Fruit fly (Drosophila melanogaster): Measurements from ENCODE around the gene CG14135.
A peak's percentile ranks its signal among the peaks of the same experiment; 100 is the strongest.

The CG14135 gene

DNA sequence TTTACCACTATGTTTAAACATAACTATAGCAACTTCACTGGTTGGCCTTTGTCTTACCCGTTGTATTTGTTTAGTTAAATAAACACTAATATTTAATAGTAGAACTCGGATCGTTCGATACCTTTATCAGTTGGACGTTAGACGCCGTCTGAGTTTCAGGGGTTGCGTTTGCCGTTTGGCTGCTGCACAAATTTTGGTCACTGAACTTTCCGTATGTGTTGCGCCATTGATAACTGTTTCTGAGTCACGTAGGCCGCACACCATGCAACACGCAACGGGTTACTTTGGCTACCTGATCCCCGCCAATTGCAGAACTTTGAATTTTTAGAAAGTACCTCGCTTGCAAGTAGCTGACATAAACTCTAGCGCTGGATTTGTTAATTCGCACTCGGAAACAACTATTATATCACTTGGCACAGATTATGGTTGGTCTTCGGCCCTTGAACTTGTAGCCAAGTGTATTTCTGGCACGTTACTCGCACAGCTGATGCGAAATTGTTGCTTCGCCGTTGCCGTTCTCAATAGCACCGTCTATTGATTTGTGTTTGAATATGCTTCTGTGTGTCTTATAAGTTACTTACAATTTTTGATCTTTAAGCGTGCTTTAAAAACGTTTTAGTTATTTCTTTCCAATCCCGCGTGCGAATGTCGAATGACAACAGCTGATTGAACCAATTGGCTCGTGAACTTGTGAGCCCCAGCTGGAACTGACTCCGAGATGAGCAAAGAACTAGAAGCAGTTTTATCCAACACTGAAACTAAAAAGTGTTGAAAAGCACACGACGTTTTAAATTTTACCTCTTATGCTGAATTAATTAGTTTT, 5.1 kb downstream of the CG14135 start, which contains the start of gene Dph1 (continued):
- peak; percentile 95 for TF ChIP-seq CG6276 (GFP tag; optimal IDR thresholded peaks at IDR 0.05)
- peak; percentile 94 for TF ChIP-seq CG32006 (GFP tag; optimal IDR thresholded peaks at IDR 0.05)
- TF ChIP-seq cyc (GFP tag; optimal IDR thresholded peaks at IDR 0.05), result peak; percentile 86
- TF ChIP-seq ss (GFP tag; optimal IDR thresholded peaks at IDR 0.05), result peak; percentile 94 to 96
- peak; percentile 93 for TF ChIP-seq CG8119 (GFP tag; IDR thresholded peaks at IDR 0.05)
- TF ChIP-seq fkh (GFP tag; optimal IDR thresholded peaks at IDR 0.05), result peak; percentile 90
- peak; percentile 92 for TF ChIP-seq CG9139 (GFP tag; optimal IDR thresholded peaks at IDR 0.05)
- TF ChIP-seq esn (GFP tag; optimal IDR thresholded peaks at IDR 0.05), result peak; percentile 94
- peak; percentile 91 for TF ChIP-seq Eip75B (GFP tag; optimal IDR thresholded peaks at IDR 0.05)
- TF ChIP-seq CG3032 (tag; optimal IDR thresholded peaks at IDR 0.05), result peak; percentile 87
- peak; percentile 90 for TF ChIP-seq Smox (GFP tag; optimal IDR thresholded peaks at IDR 0.05)
- TF ChIP-seq CG3919 (GFP tag; optimal IDR thresholded peaks at IDR 0.05), result peak; percentile 93
- TF ChIP-seq CG6792 (GFP tag; optimal IDR thresholded peaks at IDR 0.05), result peak; percentile 92
- peak; percentile 84 for TF ChIP-seq CG34406 (GFP tag; optimal IDR thresholded peaks at IDR 0.05)
- peak; percentile 86 for TF ChIP-seq CG11902 (GFP tag; optimal IDR thresholded peaks at IDR 0.05)
- TF ChIP-seq CG11762 (GFP tag; optimal IDR thresholded peaks at IDR 0.05; ENCODE audit: insufficient read depth), result peak; percentile 91
- TF ChIP-seq CG15336 (GFP tag; IDR thresholded peaks at IDR 0.05), result peak; percentile 95
- TF ChIP-seq CG6808 (GFP tag; optimal IDR thresholded peaks at IDR 0.05), result peak; percentile 88
- TF ChIP-seq Eip78C (GFP tag), result peak; percentile 100

DNA sequence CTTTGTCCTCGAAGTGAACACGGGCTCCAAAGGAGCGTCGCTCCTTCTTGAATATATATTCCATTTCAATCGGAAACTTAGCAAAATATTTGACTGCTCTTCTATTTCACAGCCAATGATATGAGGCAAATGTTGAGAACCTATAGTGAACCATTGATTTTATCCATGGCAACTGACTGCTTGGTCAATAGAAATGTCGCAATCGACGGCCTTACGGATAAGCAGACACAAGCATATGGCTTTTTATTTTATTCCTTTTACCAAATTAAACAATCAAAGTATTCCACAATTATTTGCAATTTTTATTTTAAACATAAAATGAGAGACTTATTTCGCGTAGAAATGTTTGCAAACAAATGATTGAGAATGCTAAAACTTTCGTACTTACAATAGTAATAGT, 7.8 kb downstream of the CG14135 start, which contains the start of gene Dnai2:
TSS of gene Dnai2 (minus strand) at position 101 of the 400 bp plus-strand sequence.
- TF ChIP-seq Hr39 (GFP tag; optimal IDR thresholded peaks at IDR 0.05), result no peak
- no peak for TF ChIP-seq CG32006 (GFP tag; optimal IDR thresholded peaks at IDR 0.05)
- no peak for TF ChIP-seq Eip75B (GFP tag; optimal IDR thresholded peaks at IDR 0.05)
- no peak for TF ChIP-seq net (GFP tag; optimal IDR thresholded peaks at IDR 0.05)
- no peak for TF ChIP-seq vri (GFP tag; optimal IDR thresholded peaks at IDR 0.05)
- no peak for TF ChIP-seq svp (GFP tag)
- TF ChIP-seq Gug (GFP tag; IDR thresholded peaks at IDR 0.05), result no peak
- no peak for TF ChIP-seq CG9139 (GFP tag; optimal IDR thresholded peaks at IDR 0.05)
- no peak for TF ChIP-seq CG15336 (GFP tag; IDR thresholded peaks at IDR 0.05)
- TF ChIP-seq Sox15 (GFP tag; optimal IDR thresholded peaks at IDR 0.05), result no peak
- no peak for TF ChIP-seq CG3919 (GFP tag; optimal IDR thresholded peaks at IDR 0.05)
- no peak for TF ChIP-seq Hr38 (GFP tag; optimal IDR thresholded peaks at IDR 0.05)
- TF ChIP-seq fd59A (GFP tag; optimal IDR thresholded peaks at IDR 0.05), result no peak
- no peak for TF ChIP-seq Ets96B (tag; optimal IDR thresholded peaks at IDR 0.05)
- TF ChIP-seq acj6 (GFP tag; optimal IDR thresholded peaks at IDR 0.05), result no peak
- TF ChIP-seq fd85E (GFP tag; optimal IDR thresholded peaks at IDR 0.05), result no peak

DNA sequence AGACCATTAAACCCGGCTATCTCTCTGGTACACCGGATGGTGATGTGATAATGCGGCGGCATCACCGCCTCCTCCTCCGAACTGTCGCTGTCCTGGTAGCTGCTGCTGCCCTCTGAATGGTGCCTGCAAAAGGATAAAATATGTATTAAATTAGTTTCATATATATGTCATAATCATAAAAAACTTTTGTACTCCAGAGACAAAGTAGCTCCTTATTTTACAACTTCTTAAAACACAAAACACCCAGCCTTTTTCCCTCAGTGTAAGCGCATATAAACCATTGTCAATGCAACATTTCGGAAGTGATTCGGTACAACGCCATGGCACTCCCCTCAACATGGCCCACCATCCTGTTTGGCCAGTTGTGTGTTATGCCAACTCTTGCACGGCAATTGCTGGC, 10.3 kb downstream of the CG14135 start:
- TF ChIP-seq dac (GFP tag; optimal IDR thresholded peaks at IDR 0.05), result peak; percentile 10
- peak; percentile 34 for TF ChIP-seq Hr4 (GFP tag; optimal IDR thresholded peaks at IDR 0.05)
- TF ChIP-seq CG8119 (GFP tag; IDR thresholded peaks at IDR 0.05), result peak; percentile 70
- no peak for TF ChIP-seq svp (GFP tag)
- TF ChIP-seq fd85E (GFP tag; optimal IDR thresholded peaks at IDR 0.05), result no peak
- no peak for TF ChIP-seq CG9139 (GFP tag; optimal IDR thresholded peaks at IDR 0.05)
- TF ChIP-seq Met (GFP tag; optimal IDR thresholded peaks at IDR 0.05), result no peak
- peak; percentile 28; the same call in 1 of the 3 replicates for TF ChIP-seq CG6163 (GFP tag; IDR thresholded peaks at IDR 0.05)
- peak; percentile 70 for TF ChIP-seq CG6276 (GFP tag; optimal IDR thresholded peaks at IDR 0.05)
- no peak for TF ChIP-seq CG6808 (GFP tag; optimal IDR thresholded peaks at IDR 0.05)
- TF ChIP-seq eg (GFP tag; IDR thresholded peaks at IDR 0.05), result no peak; the same call in 2 of the 3 replicates
- no peak for TF ChIP-seq cyc (GFP tag; optimal IDR thresholded peaks at IDR 0.05)
- peak; percentile 65 for TF ChIP-seq CG15336 (GFP tag; IDR thresholded peaks at IDR 0.05)
- TF ChIP-seq Eip78C (GFP tag), result peak; percentile 79
- TF ChIP-seq Ets96B (tag; optimal IDR thresholded peaks at IDR 0.05), result no peak
- TF ChIP-seq CG32006 (GFP tag; optimal IDR thresholded peaks at IDR 0.05), result peak; percentile 60
- peak; percentile 28 for TF ChIP-seq Lpt (GFP tag; optimal IDR thresholded peaks at IDR 0.05)
- no peak for TF ChIP-seq CG7368 (GFP tag; optimal IDR thresholded peaks at IDR 0.05)
- no peak for TF ChIP-seq ss (GFP tag; optimal IDR thresholded peaks at IDR 0.05)

All from whole organism, prepupa.